Worm (Caenorhabditis elegans): ENCODE data around the gene ZK899.1.

- TF ChIP-seq W03F9.2 (tag; optimal IDR thresholded peaks at IDR 0.05), result no peak
- TF ChIP-seq him-1 (tag; optimal IDR thresholded peaks at IDR 0.05), result no peak
- no peak for TF ChIP-seq dao-5 (tag; optimal IDR thresholded peaks at IDR 0.05)
These were observed 49.0 kb upstream of the ZK899.1 start, which contains the start of gene fln-2 for ce11 chrX:9397401-9397800.

Data from whole organism, L4/young adult.